Worm (Caenorhabditis elegans) whole organism, young adult: ENCODE measurements around the gene F53C3.1.
A peak's percentile ranks its signal among the peaks of the same experiment; 100 is the strongest.

Experiments used
- F57C9.4 ChIP-seq: sonication (generic microtip); optimal IDR thresholded peaks from 2 replicates; lab custom pipeline; 2017; ENCODE audit warnings: mild to moderate bottlenecking, missing genetic modification characterization, missing compliant biosample characterization
- T07F8.4 ChIP-seq: sonication (generic microtip); optimal IDR thresholded peaks from 2 replicates; lab custom pipeline; 2016; ENCODE audit warnings: mild to moderate bottlenecking, missing genetic modification characterization, moderate library complexity, missing compliant biosample characterization
- T26A5.8 ChIP-seq: sonication (generic microtip); optimal IDR thresholded peaks from 2 replicates; lab custom pipeline; 2016; ENCODE audit warnings: missing genetic modification characterization, missing compliant biosample characterization
- ZK185.1 ChIP-seq: sonication (generic microtip); optimal IDR thresholded peaks from 2 replicates; lab custom pipeline; 2016; ENCODE audit warnings: mild to moderate bottlenecking, missing genetic modification characterization, missing compliant biosample characterization; ENCODE audit not compliant: poor library complexity, severe bottlenecking
- ama-1 ChIP-seq, 3 experiments: fragments of 150-350 bp in 1 of 3; sonication (generic microtip) in 2 of 3; optimal IDR thresholded peaks; 2 replicates each; lab custom pipeline; 2014 to 2018; ENCODE audit warnings: missing biosample characterization in 2 of 3, missing genetic modification characterization in 2 of 3, missing genetic modification reagents in 2 of 3
- cebp-1 ChIP-seq, 2 experiments: fragments of 200-800 bp in 1 of 2; sonication (Bioruptor generic) in 1 of 2; sonication (generic microtip) in 1 of 2; IDR thresholded peaks in 1 of 2; optimal IDR thresholded peaks in 1 of 2; 2 replicates each; pipeline versions ENCODE4 v1.3.6 to Lab custom; 2017 to 2022; ENCODE audit warnings: missing compliant biosample characterization in 2 of 2, missing genetic modification characterization in 2 of 2, mild to moderate bottlenecking in 1 of 2, missing genetic modification reagents in 1 of 2, moderate library complexity in 1 of 2
- efl-1 ChIP-seq: fragments of 150-350 bp; optimal IDR thresholded peaks from 2 replicates; lab custom pipeline; 2014; ENCODE audit warnings: missing biosample characterization, missing genetic modification reagents, missing genetic modification characterization
- pha-4 ChIP-seq: fragments of 150-350 bp; sonication (generic microtip); optimal IDR thresholded peaks from 2 replicates; lab custom pipeline; 2014; ENCODE audit warnings: missing biosample characterization, missing genetic modification reagents, missing genetic modification characterization
- snpc-4 ChIP-seq, 5 experiments: fragments of 150-350 bp in 1 of 5; sonication (generic microtip) in 4 of 5; optimal IDR thresholded peaks; 2 replicates each; lab custom pipeline; 2014 to 2018; ENCODE audit warnings: missing genetic modification characterization in 5 of 5, missing biosample characterization in 3 of 5, antibody characterized with exemption in 2 of 5, mild to moderate bottlenecking in 2 of 5, missing compliant biosample characterization in 2 of 5, missing genotype in 2 of 5, moderate library complexity in 2 of 5, missing genetic modification reagents in 1 of 5
- unc-130 ChIP-seq: sonication (generic microtip); optimal IDR thresholded peaks from 2 replicates; lab custom pipeline; 2016; ENCODE audit warnings: missing genetic modification reagents, missing genetic modification characterization, missing compliant biosample characterization
- ztf-22 ChIP-seq: fragments of 200-800 bp; sonication (Bioruptor generic); optimal IDR thresholded peaks from 2 replicates; lab custom pipeline; 2018; ENCODE audit warnings: mild to moderate bottlenecking, missing genetic modification characterization, moderate library complexity, missing compliant biosample characterization

ce11 chrII:3934085-3934484, 22.3 kb downstream of the F53C3.1 start, which contains the start of gene Y14H12B.1:
- TF ChIP-seq efl-1 (GFP tag; lab: Kevin White, UChicago) (peak; percentile 17), ama-1 (optimal IDR thresholded peaks at IDR 0.05; lab: Kevin White, UChicago) (no peak), ama-1 (GFP tag; optimal IDR thresholded peaks at IDR 0.05; lab: Kevin White, UChicago) (no peak), T26A5.8 (tag; lab: Kevin White, UChicago) (no peak), T07F8.4 (tag; lab: Kevin White, UChicago) (no peak), cebp-1 (GFP tag; IDR thresholded peaks at IDR 0.05; lab: Robert Waterston, UW) (no peak), cebp-1 (tag; optimal IDR thresholded peaks at IDR 0.05; lab: Kevin White, UChicago) (no peak), F57C9.4 (tag; lab: Kevin White, UChicago) (no peak), snpc-4 (GFP tag; optimal IDR thresholded peaks at IDR 0.05; lab: Kevin White, UChicago) (no peak), snpc-4 (tag; optimal IDR thresholded peaks at IDR 0.05; lab: Kevin White, UChicago) (no peak), pha-4 (tag; lab: Kevin White, UChicago) (no peak), unc-130 (no peak), ztf-22 (GFP tag; lab: Kevin White, UChicago) (no peak), ZK185.1 (tag; lab: Kevin White, UChicago) (no peak)
